Fruit fly (Drosophila melanogaster) Kc167 (cell line): Measurements from ENCODE around the gene CG3513.

Source experiments
- Myc ChIP-seq: fragments of >200 bp; optimal IDR thresholded peaks from 2 replicates; lab custom pipeline; 2017; ENCODE audit warnings: missing external identifiers
- Sin3A ChIP-seq: fragments of >200 bp; optimal IDR thresholded peaks from 2 replicates; lab custom pipeline; 2018; ENCODE audit warnings: missing external identifiers
- h ChIP-seq: fragments of >200 bp; optimal IDR thresholded peaks from 3 replicates; lab custom pipeline; 2018; ENCODE audit warnings: missing external identifiers
- insv ChIP-seq: fragments of >200 bp; optimal IDR thresholded peaks from 3 replicates; lab custom pipeline; 2018; ENCODE audit warnings: missing external identifiers
- psq ChIP-seq: fragments of >200 bp; optimal IDR thresholded peaks from 2 replicates; lab custom pipeline; 2017; ENCODE audit warnings: missing external identifiers
- ttk ChIP-seq: sonication (Bioruptor generic); optimal IDR thresholded peaks from 2 replicates; lab custom pipeline; 2017; ENCODE audit warnings: missing external identifiers

CG3513 gene

DNA sequence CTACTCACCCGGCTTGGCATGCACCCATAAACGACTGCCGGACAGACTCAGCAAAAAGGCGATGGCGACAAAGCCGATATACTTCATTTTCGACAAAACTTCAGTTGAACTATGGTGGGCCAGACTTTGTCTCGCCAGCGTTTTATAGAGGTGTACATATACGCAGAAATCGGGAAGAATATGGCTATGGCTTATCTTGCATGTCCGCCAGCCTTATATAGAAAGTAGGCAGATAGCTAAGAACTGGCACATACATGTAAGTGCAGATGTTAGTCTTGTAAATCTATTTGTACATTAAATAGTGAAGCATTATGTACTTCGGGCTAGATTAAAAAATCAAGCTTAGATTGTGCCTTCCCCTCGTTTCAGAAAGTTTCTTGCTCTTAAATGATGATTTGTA lies at the start of gene CG3513:
TSS of gene CG3513 (minus strand) at position 101 of the 400 bp plus-strand sequence.
- TF ChIP-seq psq (no peak), ttk (lab: Kevin White, UChicago) (no peak), Myc (no peak), Sin3A (lab: Kevin White, UChicago) (no peak), h (lab: Kevin White, UChicago) (no peak), insv (lab: Kevin White, UChicago) (no peak)

DNA sequence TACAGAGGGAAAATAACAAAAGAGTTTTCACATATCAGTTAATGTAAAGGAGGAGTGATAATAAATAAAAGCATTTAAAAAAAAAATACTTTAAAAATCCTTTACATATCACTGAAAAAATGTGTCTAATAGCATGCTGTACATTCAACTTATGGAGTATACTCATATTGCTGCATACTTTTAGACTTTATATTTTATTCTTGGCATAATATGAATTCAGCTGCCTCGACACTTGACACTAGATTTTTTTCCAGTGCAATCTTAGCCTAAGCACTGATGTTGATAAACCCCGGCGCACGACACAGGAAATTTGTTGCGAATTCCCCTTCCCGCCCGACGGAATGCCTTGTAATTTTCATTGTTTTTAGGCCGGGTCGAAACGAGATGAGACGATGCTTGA lies 47.5 kb upstream of the CG3513 start:
- TF ChIP-seq insv (lab: Kevin White, UChicago), result no peak
- no peak for TF ChIP-seq ttk (lab: Kevin White, UChicago)
- TF ChIP-seq Sin3A (lab: Kevin White, UChicago), result no peak
- TF ChIP-seq psq, result no peak
- TF ChIP-seq Myc, result no peak
- TF ChIP-seq h (lab: Kevin White, UChicago), result no peak

DNA sequence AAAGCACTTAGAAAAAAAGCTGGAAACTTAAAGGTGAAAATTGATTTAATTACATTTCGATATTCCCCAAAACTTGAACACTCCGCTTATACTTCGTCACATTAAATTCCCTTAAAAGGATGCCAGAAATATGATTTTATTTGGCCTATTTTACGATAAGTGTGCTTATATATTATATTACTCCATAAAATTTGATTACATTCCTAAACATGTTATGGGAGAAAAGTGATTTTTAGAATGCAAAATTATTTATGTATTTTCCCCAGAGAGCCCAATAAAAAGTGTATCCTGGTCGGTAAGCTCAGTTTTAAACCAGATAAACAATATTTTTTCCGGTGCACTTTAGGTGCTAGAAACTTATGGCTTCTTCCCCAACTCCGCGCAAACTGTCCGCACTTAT lies 44.7 kb upstream of the CG3513 start:
- no peak for TF ChIP-seq Sin3A (lab: Kevin White, UChicago)
- no peak for TF ChIP-seq ttk (lab: Kevin White, UChicago)
- no peak for TF ChIP-seq Myc
- TF ChIP-seq insv (lab: Kevin White, UChicago), result no peak
- TF ChIP-seq psq, result no peak
- no peak for TF ChIP-seq h (lab: Kevin White, UChicago)

DNA sequence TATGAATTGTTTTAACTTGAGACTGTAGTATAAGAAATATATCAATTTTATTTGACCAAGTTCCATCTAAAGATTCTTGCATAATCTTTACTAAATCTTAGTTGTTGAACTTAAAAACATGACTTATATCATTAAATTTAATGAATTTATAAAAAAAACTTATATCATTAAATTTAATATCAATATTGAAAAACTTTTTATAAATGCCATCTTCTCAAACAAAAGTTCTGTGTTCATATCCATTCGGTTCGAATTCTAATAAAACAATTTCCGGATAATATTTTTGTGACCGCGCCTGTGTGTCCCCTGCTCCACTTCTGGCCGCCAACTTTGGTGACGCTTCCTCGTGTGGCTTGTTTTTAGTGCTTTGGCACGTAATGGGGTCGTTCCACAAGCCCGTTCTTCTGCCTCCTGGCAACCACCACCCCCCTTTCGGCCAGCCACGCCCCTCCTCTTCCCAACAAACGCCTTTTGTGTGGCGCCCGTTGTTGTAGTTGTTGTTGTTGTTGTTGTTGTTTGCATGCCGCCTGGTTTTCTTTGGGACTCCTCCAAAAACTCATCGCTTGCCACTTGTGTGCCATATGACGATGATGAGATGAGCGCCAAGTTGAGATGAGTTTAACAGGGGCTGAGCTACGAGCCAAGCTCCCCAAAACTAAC lies 44.2 kb upstream of the CG3513 start:
- no peak for TF ChIP-seq Sin3A (lab: Kevin White, UChicago)

DNA sequence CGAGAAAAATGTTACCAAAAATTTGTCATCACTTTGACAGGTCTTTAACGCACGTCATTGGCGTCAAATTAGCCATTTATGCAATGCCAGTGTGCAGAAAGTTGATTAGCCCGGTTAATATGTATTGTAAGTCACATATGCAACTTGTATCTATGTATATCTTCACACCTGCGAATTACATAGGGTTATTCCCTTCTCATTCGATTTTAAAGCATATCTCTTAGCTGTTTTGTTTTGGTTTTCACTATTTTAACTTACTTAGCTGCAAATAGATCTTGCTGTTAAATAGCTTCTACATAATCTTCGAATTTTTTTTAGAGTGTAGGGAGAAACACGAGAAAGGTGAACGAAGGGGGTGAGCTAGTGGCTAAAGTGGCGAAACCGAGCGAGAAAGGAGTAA lies 38.1 kb upstream of the CG3513 start:
- TF ChIP-seq h (lab: Kevin White, UChicago) (no peak), ttk (lab: Kevin White, UChicago) (no peak), insv (lab: Kevin White, UChicago) (no peak), Sin3A (lab: Kevin White, UChicago) (no peak), Myc (no peak), psq (no peak)

DNA sequence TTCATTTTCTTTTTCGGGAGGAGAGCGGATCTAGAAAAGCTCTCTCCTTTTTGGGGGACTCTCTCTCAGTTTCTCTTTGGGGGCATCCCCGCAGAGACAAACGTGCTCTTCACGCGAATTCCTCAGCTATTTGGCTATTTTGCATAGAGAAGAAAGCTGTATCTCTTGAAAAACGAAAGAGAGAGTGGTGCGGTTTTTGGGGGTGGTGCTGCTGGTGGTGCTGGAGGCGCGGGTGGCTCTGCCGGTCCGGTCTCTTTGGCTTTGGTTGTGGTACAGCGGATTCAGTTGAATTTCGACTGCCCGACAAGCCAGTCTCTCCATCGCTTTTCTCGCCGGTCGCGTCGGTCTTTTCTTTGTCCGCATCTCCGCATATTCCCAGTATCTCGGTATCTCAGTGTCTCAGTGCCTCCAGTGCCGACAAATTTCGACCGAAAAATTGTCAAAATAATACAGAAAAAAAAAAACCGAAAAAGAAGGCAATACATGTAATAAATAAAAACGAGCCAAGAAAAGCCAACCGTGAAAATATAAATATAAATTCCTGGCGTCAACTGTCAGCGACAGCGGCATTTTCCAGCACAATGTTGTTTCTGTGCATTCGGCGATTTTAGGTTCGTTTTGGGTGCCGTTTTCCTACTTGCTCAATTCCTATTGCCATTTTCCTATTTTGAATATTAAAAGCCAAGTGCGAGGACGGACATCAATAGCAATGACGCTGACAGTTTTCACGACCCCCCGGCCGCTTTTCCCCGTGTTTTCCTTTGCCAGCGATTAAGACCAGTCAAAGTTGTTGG lies 37.4 kb upstream of the CG3513 start, which contains the start of gene CG10019:
TSS of gene CG10019 (plus strand) at position 285 of the 794 bp plus-strand sequence.
- TF ChIP-seq psq, result no peak
- no peak for TF ChIP-seq h (lab: Kevin White, UChicago)
- TF ChIP-seq ttk (lab: Kevin White, UChicago), result no peak
- no peak for TF ChIP-seq insv (lab: Kevin White, UChicago)
- TF ChIP-seq Myc, result no peak
- no peak for TF ChIP-seq Sin3A (lab: Kevin White, UChicago)

DNA sequence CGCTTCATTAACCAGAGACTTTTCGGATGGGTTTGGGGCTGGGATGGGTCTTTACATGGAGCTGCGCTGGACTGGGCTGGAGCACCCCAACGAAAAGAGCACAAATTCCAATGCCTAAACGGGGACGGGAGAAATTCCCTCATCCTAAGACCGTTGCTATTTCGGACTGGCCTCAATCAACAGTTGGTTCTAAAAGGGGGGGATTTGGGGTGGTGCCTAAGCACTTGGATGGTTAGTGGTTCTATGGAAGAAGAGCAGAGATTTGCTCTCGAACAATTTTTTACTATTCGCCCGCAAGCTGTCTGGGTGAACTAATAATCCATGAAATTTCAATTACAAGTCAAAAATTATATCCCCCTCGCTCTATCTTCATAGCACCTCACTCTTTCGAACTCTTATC lies 36.7 kb upstream of the CG3513 start:
- TF ChIP-seq psq (no peak), Myc (no peak), ttk (lab: Kevin White, UChicago) (no peak), Sin3A (lab: Kevin White, UChicago) (no peak), insv (lab: Kevin White, UChicago) (no peak), h (lab: Kevin White, UChicago) (no peak)

DNA sequence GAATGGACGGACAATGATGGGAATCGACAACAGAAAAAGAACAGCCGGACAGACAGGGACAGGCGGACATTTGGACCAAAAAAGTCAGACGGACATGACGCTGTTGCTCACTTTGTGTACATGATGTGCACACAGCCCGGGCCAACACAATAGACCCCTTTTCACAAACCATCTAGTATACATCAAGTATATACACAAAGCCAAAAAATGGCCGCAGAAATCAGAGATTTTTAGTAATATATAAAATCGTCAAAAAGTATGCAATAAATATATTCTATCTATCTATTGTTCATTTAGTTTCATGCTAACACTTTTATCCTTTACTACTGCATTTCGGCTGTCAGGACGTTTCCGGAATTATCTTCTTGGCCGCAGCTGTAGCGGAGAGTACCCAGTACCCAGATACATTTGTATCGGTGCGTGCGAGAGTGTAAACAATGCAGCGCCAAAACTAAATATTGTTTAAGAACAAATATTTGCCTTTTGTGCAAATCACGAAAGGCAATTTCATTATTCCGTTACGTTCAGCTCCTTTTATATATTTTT lies 26.5 kb upstream of the CG3513 start:
- TF ChIP-seq insv (lab: Kevin White, UChicago), result no peak
- TF ChIP-seq psq, result no peak
- no peak for TF ChIP-seq Myc
- TF ChIP-seq h (lab: Kevin White, UChicago), result no peak
- no peak for TF ChIP-seq Sin3A (lab: Kevin White, UChicago)
- TF ChIP-seq ttk (lab: Kevin White, UChicago), result no peak

DNA sequence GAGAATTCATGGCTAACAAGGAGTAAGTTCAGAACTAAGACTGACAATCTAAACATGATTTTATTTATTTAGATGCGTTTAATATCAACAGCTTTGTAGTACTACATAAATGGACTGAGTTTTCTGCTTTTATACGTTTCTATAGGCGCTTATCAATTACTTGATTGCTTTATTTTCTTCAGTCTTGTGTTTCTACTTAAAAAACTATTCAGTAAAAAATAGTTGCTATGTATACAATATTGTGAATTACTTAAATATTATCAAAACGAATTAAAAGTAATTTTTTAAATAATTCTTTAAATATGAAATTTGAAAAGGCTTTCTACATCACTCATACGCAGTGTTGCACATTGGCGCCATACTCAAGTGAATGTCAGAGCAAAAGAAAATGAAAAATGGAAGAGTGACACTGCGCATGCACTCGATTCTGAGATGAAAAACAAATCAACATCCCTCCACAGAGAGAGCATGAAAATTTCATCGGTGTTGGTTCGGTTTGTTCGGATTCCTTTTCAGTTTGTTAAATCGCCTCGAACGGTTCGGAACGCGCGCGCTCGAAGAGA lies 24.8 kb upstream of the CG3513 start, which contains the start of the genes lectin-24A and Shaw:
TSS of gene lectin-24A (minus strand) at position 101 of the 563 bp plus-strand sequence.
TSS of gene Shaw (plus strand) at position 513 of the 563 bp plus-strand sequence.
- TF ChIP-seq psq, result no peak
- no peak for TF ChIP-seq h (lab: Kevin White, UChicago)
- TF ChIP-seq insv (lab: Kevin White, UChicago), result no peak

DNA sequence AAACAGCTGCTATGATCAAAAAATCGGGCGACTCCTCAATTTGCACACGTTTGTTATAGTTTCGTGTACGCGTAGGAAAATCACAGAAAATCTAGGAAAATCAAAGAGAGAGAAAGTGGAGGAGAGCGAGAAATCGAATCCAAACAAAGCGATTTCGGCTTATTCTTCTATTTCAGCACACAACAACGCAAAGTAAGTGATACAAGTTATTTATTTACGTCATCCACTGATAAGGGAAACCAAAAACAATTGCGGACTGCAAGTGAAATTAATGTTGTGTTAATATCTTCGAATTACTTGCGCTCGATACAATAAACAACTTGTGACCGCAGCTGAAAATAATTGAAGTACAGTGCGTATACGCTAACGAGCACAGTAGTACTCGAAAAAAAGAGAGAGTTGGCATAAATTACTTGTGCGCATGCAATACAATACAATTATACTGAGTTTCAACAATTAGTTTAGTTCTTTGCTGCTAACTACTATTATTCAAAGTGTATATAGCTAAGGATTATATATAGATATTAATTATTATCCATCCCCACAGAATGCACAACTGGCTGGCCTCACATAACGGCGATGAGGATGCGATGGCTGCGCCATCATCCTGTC lies 20.7 kb upstream of the CG3513 start:
- TF ChIP-seq h (lab: Kevin White, UChicago) (no peak), Myc (no peak), ttk (lab: Kevin White, UChicago) (no peak), insv (lab: Kevin White, UChicago) (no peak), Sin3A (lab: Kevin White, UChicago) (no peak), psq (no peak)

DNA sequence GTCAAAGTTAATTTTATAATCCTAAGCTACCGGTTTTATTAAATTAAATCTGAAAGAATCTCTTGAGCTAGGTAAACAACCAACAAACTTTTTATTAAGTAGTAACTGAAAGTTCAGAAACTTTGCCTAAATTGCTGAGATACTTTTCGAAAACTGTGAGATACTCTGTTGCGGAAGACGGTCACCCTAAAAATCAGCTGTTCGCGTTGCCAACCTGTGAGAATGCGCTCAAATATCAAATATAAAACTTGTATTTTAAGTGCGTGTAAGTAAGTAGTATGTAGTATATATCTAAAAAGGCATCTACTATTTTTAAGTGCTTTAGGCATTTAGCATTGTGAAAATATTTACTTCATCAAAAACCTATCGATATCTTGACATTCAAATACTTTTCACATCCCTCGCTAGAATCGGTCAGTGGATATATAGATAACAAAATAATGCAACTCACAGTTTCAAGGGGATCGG lies 20.0 kb upstream of the CG3513 start, which contains the start of the genes CG31955 and CG2818:
TSS of gene CG31955 (minus strand) at position 157 of the 468 bp plus-strand sequence.
TSS of gene CG2818 (plus strand) at position 412 of the 468 bp plus-strand sequence.
- TF ChIP-seq h (lab: Kevin White, UChicago) (no peak), Sin3A (lab: Kevin White, UChicago) (no peak), Myc (no peak)
